Fruit fly (Drosophila melanogaster) whole organism, embryonic: ENCODE results near the gene CG10317.

ENCODE experiments used
- Atf3 ChIP-seq: fragments of 200-800 bp; sonication (Bioruptor generic); optimal IDR thresholded peaks from 3 replicates; lab custom pipeline; 2016; ENCODE audit warnings: missing biosample characterization, missing genetic modification characterization
- B-H2 ChIP-seq: fragments of 200-800 bp; sonication (Bioruptor generic); optimal IDR thresholded peaks from 2 replicates; lab custom pipeline; 2018; ENCODE audit warnings: missing biosample characterization, mild to moderate bottlenecking, missing genetic modification characterization
- CG10321 ChIP-seq: fragments of 200-800 bp; sonication (Bioruptor generic); IDR thresholded peaks from 2 replicates; pipeline ENCODE4 v1.3.6; 2022; ENCODE audit warnings: missing biosample characterization, missing genetic modification characterization
- CG10431 ChIP-seq: fragments of 200-800 bp; sonication (Bioruptor generic); optimal IDR thresholded peaks from 3 replicates; lab custom pipeline; 2018; ENCODE audit warnings: missing biosample characterization, mild to moderate bottlenecking, missing genetic modification characterization
- CG10543 ChIP-seq: fragments of 200-800 bp; sonication (Bioruptor generic); optimal IDR thresholded peaks from 3 replicates; lab custom pipeline; 2017; ENCODE audit warnings: missing biosample characterization, mild to moderate bottlenecking, missing genetic modification characterization, moderate library complexity
- CG10565 ChIP-seq: fragments of 200-800 bp; sonication (Bioruptor generic); optimal IDR thresholded peaks from 3 replicates; lab custom pipeline; 2016; ENCODE audit warnings: missing biosample characterization, mild to moderate bottlenecking, missing genetic modification characterization
- CG11093 ChIP-seq: fragments of 200-800 bp; sonication (Bioruptor generic); IDR thresholded peaks from 3 replicates; pipeline ENCODE4 v1.3.6; 2022; ENCODE audit warnings: missing biosample characterization, missing genetic modification characterization
- CG11723 ChIP-seq: fragments of 200-800 bp; sonication (Bioruptor generic); optimal IDR thresholded peaks from 2 replicates; lab custom pipeline; 2017; ENCODE audit warnings: missing biosample characterization, mild to moderate bottlenecking, missing genetic modification characterization
- CG13894 ChIP-seq: fragments of 200-800 bp; sonication (Bioruptor generic); optimal IDR thresholded peaks from 3 replicates; lab custom pipeline; 2018; ENCODE audit warnings: missing biosample characterization, mild to moderate bottlenecking, missing genetic modification characterization, moderate library complexity
- CG14050 ChIP-seq: fragments of 200-800 bp; sonication (Bioruptor generic); IDR thresholded peaks from 3 replicates; pipeline ENCODE4 v1.3.6; 2022; ENCODE audit warnings: missing biosample characterization, missing genetic modification characterization
- CG14441 ChIP-seq: fragments of 200-800 bp; sonication (Bioruptor generic); IDR thresholded peaks from 2 replicates; pipeline ENCODE4 v1.3.6; 2022; ENCODE audit warnings: missing biosample characterization, missing genetic modification characterization
- CG15601 ChIP-seq: fragments of 200-800 bp; sonication (Bioruptor generic); optimal IDR thresholded peaks from 3 replicates; lab custom pipeline; 2019; ENCODE audit warnings: missing biosample characterization, mild to moderate bottlenecking, missing genetic modification characterization, moderate library complexity
- CG18011 ChIP-seq: fragments of 200-800 bp; sonication (Bioruptor generic); optimal IDR thresholded peaks from 2 replicates; lab custom pipeline; 2017; ENCODE audit warnings: missing biosample characterization, missing genetic modification characterization, mild to moderate bottlenecking, moderate library complexity, missing genotype
- CG2116 ChIP-seq: fragments of 200-800 bp; sonication (Bioruptor generic); optimal IDR thresholded peaks from 3 replicates; lab custom pipeline; 2018; ENCODE audit warnings: missing biosample characterization, mild to moderate bottlenecking, missing genetic modification characterization
- CG2678 ChIP-seq: fragments of 200-800 bp; sonication (Bioruptor generic); optimal IDR thresholded peaks from 3 replicates; lab custom pipeline; 2019; ENCODE audit warnings: missing biosample characterization, mild to moderate bottlenecking, missing genetic modification characterization, moderate library complexity
- CG30431 ChIP-seq: fragments of 200-800 bp; sonication (Bioruptor generic); optimal IDR thresholded peaks from 2 replicates; lab custom pipeline; 2017; ENCODE audit warnings: missing biosample characterization, missing genetic modification characterization
- CG31388 ChIP-seq: fragments of 200-800 bp; sonication (Bioruptor generic); optimal IDR thresholded peaks from 2 replicates; lab custom pipeline; 2016; ENCODE audit warnings: missing biosample characterization, missing genetic modification characterization
- CG6254 ChIP-seq: fragments of 200-800 bp; sonication (Bioruptor generic); optimal IDR thresholded peaks from 3 replicates; lab custom pipeline; 2017; ENCODE audit warnings: mild to moderate bottlenecking, missing biosample characterization, missing genetic modification reagents, missing genetic modification characterization
- CG7987 ChIP-seq: fragments of 200-800 bp; sonication (Bioruptor generic); optimal IDR thresholded peaks from 2 replicates; lab custom pipeline; 2018; ENCODE audit warnings: missing biosample characterization, mild to moderate bottlenecking, missing genetic modification characterization, moderate library complexity
- CG9797 ChIP-seq: fragments of 200-800 bp; sonication (Bioruptor generic); optimal IDR thresholded peaks from 3 replicates; lab custom pipeline; 2018; ENCODE audit warnings: missing biosample characterization, mild to moderate bottlenecking, missing genetic modification characterization
- Dbx ChIP-seq: fragments of 200-800 bp; sonication (Bioruptor generic); IDR thresholded peaks from 3 replicates; pipeline ENCODE4 v1.3.6; 2022; ENCODE audit warnings: missing biosample characterization, missing genetic modification characterization
- Dek ChIP-seq: fragments of 200-800 bp; sonication (Bioruptor generic); optimal IDR thresholded peaks from 3 replicates; lab custom pipeline; 2019; ENCODE audit warnings: missing biosample characterization, mild to moderate bottlenecking, missing genetic modification characterization, moderate library complexity
- Dip2 ChIP-seq: fragments of 200-800 bp; sonication (Bioruptor generic); IDR thresholded peaks from 2 replicates; pipeline ENCODE4 v1.3.6; 2022; ENCODE audit warnings: missing biosample characterization, missing genetic modification characterization
- Doc3 ChIP-seq: fragments of 200-800 bp; sonication (Bioruptor generic); IDR thresholded peaks from 3 replicates; pipeline ENCODE4 v1.3.6; 2022; ENCODE audit warnings: missing biosample characterization, missing genetic modification characterization; ENCODE audit not compliant: partially characterized antibody
- Fer1 ChIP-seq: fragments of 200-800 bp; sonication (Bioruptor generic); optimal IDR thresholded peaks from 2 replicates; lab custom pipeline; 2017; ENCODE audit warnings: missing biosample characterization, mild to moderate bottlenecking, missing genetic modification characterization
- Hand ChIP-seq: fragments of 200-800 bp; sonication (Bioruptor generic); optimal IDR thresholded peaks from 2 replicates; lab custom pipeline; 2017; ENCODE audit warnings: mild to moderate bottlenecking, missing biosample characterization, missing genetic modification reagents, missing genetic modification characterization
- Hr39 ChIP-seq: fragments of >200 bp; optimal IDR thresholded peaks from 2 replicates; lab custom pipeline; 2017
- Lim3 ChIP-seq: fragments of 200-800 bp; sonication (Bioruptor generic); IDR thresholded peaks from 2 replicates; pipeline ENCODE4 v1.3.6; 2022; ENCODE audit warnings: missing biosample characterization, missing genetic modification characterization
- MBD-R2 ChIP-seq: fragments of 200-800 bp; sonication (Bioruptor generic); IDR thresholded peaks from 2 replicates; pipeline ENCODE4 v1.3.6; 2022; ENCODE audit warnings: missing biosample characterization, missing genetic modification characterization
- Meics ChIP-seq: fragments of 200-800 bp; sonication (Bioruptor generic); optimal IDR thresholded peaks from 2 replicates; lab custom pipeline; 2017; ENCODE audit warnings: missing biosample characterization, mild to moderate bottlenecking, missing genetic modification characterization
- Ptx1 ChIP-seq: fragments of 200-800 bp; sonication (Bioruptor generic); IDR thresholded peaks from 2 replicates; pipeline ENCODE4 v1.3.6; 2022; ENCODE audit warnings: missing biosample characterization, missing genetic modification characterization
- Rfx ChIP-seq: fragments of 200-800 bp; sonication (Bioruptor generic); IDR thresholded peaks from 2 replicates; pipeline ENCODE4 v1.3.6; 2022; ENCODE audit warnings: missing biosample characterization, missing genetic modification characterization
- Six4 ChIP-seq: fragments of 200-800 bp; sonication (Bioruptor generic); optimal IDR thresholded peaks from 2 replicates; lab custom pipeline; 2016; ENCODE audit warnings: missing biosample characterization, missing genetic modification characterization
- Vsx1 ChIP-seq: fragments of 200-800 bp; sonication (Bioruptor generic); optimal IDR thresholded peaks from 2 replicates; lab custom pipeline; 2017; ENCODE audit warnings: missing biosample characterization, mild to moderate bottlenecking, missing genetic modification characterization, missing genetic modification reagents
- cas ChIP-seq: fragments of 200-800 bp; sonication (Bioruptor generic); IDR thresholded peaks from 2 replicates; pipeline ENCODE4 v1.3.6; 2022; ENCODE audit warnings: missing biosample characterization, missing genetic modification characterization
- caup ChIP-seq: fragments of 200-800 bp; sonication (Bioruptor generic); optimal IDR thresholded peaks from 3 replicates; lab custom pipeline; 2017; ENCODE audit warnings: missing biosample characterization, mild to moderate bottlenecking, missing genetic modification characterization, moderate library complexity; ENCODE audit not compliant: severe bottlenecking
- croc ChIP-seq: fragments of 200-800 bp; sonication (Bioruptor generic); conservative IDR thresholded peaks from 3 replicates; pipeline ENCODE4 v1.3.6; 2022; ENCODE audit warnings: missing biosample characterization, missing genetic modification characterization
- crol ChIP-seq: fragments of 200-800 bp; sonication (Bioruptor generic); IDR thresholded peaks from 2 replicates; pipeline ENCODE4 v1.3.6; 2022; ENCODE audit warnings: missing biosample characterization, missing genetic modification characterization
- dmrt99B ChIP-seq: fragments of 200-800 bp; sonication (Bioruptor generic); optimal IDR thresholded peaks from 2 replicates; lab custom pipeline; 2018; ENCODE audit warnings: missing biosample characterization, mild to moderate bottlenecking, missing genetic modification characterization, moderate library complexity
- gcm2 ChIP-seq: fragments of 200-800 bp; sonication (Bioruptor generic); optimal IDR thresholded peaks from 2 replicates; lab custom pipeline; 2016; ENCODE audit warnings: missing biosample characterization, missing genetic modification characterization
- her ChIP-seq: fragments of 200-800 bp; sonication (Bioruptor generic); optimal IDR thresholded peaks from 2 replicates; lab custom pipeline; 2016; ENCODE audit warnings: missing biosample characterization, missing genetic modification characterization
- hkb ChIP-seq, 2 experiments: fragments of 200-800 bp in 1 of 2; fragments of >200 bp in 1 of 2; sonication (Bioruptor generic) in 1 of 2; IDR thresholded peaks in 1 of 2; optimal IDR thresholded peaks in 1 of 2; 2 replicates each; pipeline versions ENCODE4 v1.3.6 to Lab custom; 2017 to 2022; ENCODE audit warnings: missing biosample characterization in 1 of 2, missing genetic modification characterization in 1 of 2
- jigr1 ChIP-seq: fragments of 200-800 bp; sonication (Bioruptor generic); IDR thresholded peaks from 3 replicates; pipeline ENCODE4 v1.3.6; 2022; ENCODE audit warnings: missing biosample characterization, missing genetic modification characterization
- kah ChIP-seq: fragments of 200-800 bp; sonication (Bioruptor generic); optimal IDR thresholded peaks from 2 replicates; lab custom pipeline; 2018; ENCODE audit warnings: missing biosample characterization, mild to moderate bottlenecking, missing genetic modification characterization
- ken ChIP-seq: fragments of 200-800 bp; sonication (Bioruptor generic); IDR thresholded peaks from 3 replicates; pipeline ENCODE4 v1.3.6; 2022; ENCODE audit warnings: missing biosample characterization, missing genetic modification characterization
- lov ChIP-seq, 2 experiments: fragments of 200-800 bp in 1 of 2; fragments of >200 bp in 1 of 2; sonication (Bioruptor generic) in 1 of 2; IDR thresholded peaks in 1 of 2; optimal IDR thresholded peaks in 1 of 2; 2 replicates in 1 of 2; 3 replicates in 1 of 2; pipeline versions ENCODE4 v1.3.6 to Lab custom; 2017 to 2022; ENCODE audit warnings: missing biosample characterization in 1 of 2, missing genetic modification characterization in 1 of 2
- row ChIP-seq: fragments of 200-800 bp; sonication (Bioruptor generic); IDR thresholded peaks from 3 replicates; pipeline ENCODE4 v1.3.6; 2022; ENCODE audit warnings: missing biosample characterization, missing genetic modification characterization
- sqz ChIP-seq: fragments of 200-800 bp; sonication (Bioruptor generic); optimal IDR thresholded peaks from 3 replicates; lab custom pipeline; 2018; ENCODE audit warnings: missing biosample characterization, mild to moderate bottlenecking, missing genetic modification characterization
- tap ChIP-seq: fragments of 200-800 bp; optimal IDR thresholded peaks from 3 replicates; lab custom pipeline; 2019; ENCODE audit warnings: missing biosample characterization, mild to moderate bottlenecking, missing genetic modification characterization, moderate library complexity

Gene CG10317

DNA sequence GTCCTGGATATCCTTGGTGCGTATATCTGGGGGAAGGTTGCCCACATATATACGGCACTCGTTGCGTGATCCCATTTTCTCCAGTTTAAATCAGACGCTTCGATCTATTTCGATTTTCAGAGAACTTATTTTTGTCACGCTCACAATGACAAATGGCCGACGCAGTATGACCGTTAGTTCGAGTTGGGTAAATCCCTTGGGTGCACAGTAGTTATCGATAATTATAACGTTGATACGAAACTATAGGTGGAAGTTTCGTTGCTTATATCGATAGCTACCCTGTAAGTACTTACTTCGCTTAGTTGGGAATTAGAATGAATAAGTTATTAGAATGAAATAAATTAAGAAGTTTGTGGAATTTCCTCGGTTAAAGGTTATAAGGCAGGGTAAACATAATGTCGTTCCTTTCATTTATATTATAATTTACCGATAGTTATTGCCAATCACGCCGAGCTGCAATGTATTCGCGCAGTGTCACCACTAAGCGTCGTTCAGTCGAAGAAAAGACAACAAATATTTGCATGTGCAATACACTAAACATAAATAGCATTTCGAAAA is 28.4 kb downstream of the CG10317 start, which contains the start of the genes SF2 and pad (continued):
- peak; percentile 71 for TF ChIP-seq CG13894 (tag; lab: Kevin White, UChicago)
- TF ChIP-seq MBD-R2 (GFP tag; lab: Robert Waterston, UW) = peak; percentile 74
- peak; percentile 89 for TF ChIP-seq CG10543 (GFP tag; lab: Kevin White, UChicago)
- no peak for TF ChIP-seq kah (GFP tag; lab: Kevin White, UChicago)
- peak; percentile 95 for TF ChIP-seq Doc3
- no peak for TF ChIP-seq CG10565 (GFP tag; lab: Kevin White, UChicago)
- peak; percentile 63 for TF ChIP-seq croc
- TF ChIP-seq Six4 (GFP tag; lab: Kevin White, UChicago) = peak; percentile 65
- peak; percentile 23 for TF ChIP-seq sqz (GFP tag; lab: Kevin White, UChicago)
- TF ChIP-seq CG30431 (GFP tag; lab: Kevin White, UChicago) = peak; percentile 2
- TF ChIP-seq Dek = peak; percentile 68
- no peak for TF ChIP-seq tap (tag; lab: Kevin White, UChicago)
- peak; percentile 15; the same call in 1 of the 3 replicates for TF ChIP-seq CG14050 (GFP tag; lab: Robert Waterston, UW)
- TF ChIP-seq Fer1 = peak; percentile 78
- no peak for TF ChIP-seq Dip2 (GFP tag; lab: Robert Waterston, UW)
- peak; percentile 76 for TF ChIP-seq CG15601 (tag; lab: Kevin White, UChicago)
- peak; percentile 10 for TF ChIP-seq CG10431 (GFP tag; lab: Kevin White, UChicago)
- no peak for TF ChIP-seq crol
- peak; percentile 83 for TF ChIP-seq CG2678
- TF ChIP-seq CG9797 (GFP tag; lab: Kevin White, UChicago) = peak; percentile 89
- no peak for TF ChIP-seq lov (optimal IDR thresholded peaks at IDR 0.05; lab: Kevin White, UChicago)
- no peak for TF ChIP-seq lov (GFP tag; IDR thresholded peaks at IDR 0.05; lab: Robert Waterston, UW)
- peak; percentile 86 for TF ChIP-seq Dbx (GFP tag; lab: Robert Waterston, UW)
- TF ChIP-seq caup (GFP tag; lab: Kevin White, UChicago) = peak; percentile 69
- TF ChIP-seq jigr1 (GFP tag; lab: Robert Waterston, UW) = no peak; the same call in 2 of the 3 replicates
- TF ChIP-seq CG31388 (GFP tag; lab: Kevin White, UChicago) = peak; percentile 46
- TF ChIP-seq Atf3 = peak; percentile 79
- TF ChIP-seq Vsx1 = peak; percentile 61
- peak; percentile 42 for TF ChIP-seq Hand (GFP tag; lab: Kevin White, UChicago)
- peak; percentile 41 for TF ChIP-seq CG6254 (GFP tag; lab: Kevin White, UChicago)
- no peak for TF ChIP-seq her (GFP tag; lab: Kevin White, UChicago)
- peak; percentile 76 for TF ChIP-seq Meics
- no peak; the same call in 2 of the 3 replicates for TF ChIP-seq CG11093
- peak; percentile 54 for TF ChIP-seq CG11723
- peak; percentile 63 for TF ChIP-seq CG18011
- TF ChIP-seq CG10321 (GFP tag; lab: Robert Waterston, UW) = no peak
- peak; percentile 84 for TF ChIP-seq B-H2 (GFP tag; lab: Kevin White, UChicago)
- peak; percentile 81 for TF ChIP-seq Ptx1 (GFP tag; lab: Robert Waterston, UW)
- TF ChIP-seq Hr39 (lab: Kevin White, UChicago) = no peak
- peak; percentile 82 for TF ChIP-seq Rfx
- TF ChIP-seq ken (GFP tag; lab: Robert Waterston, UW) = peak; percentile 55; the same call in 1 of the 3 replicates
- no peak for TF ChIP-seq CG7987 (GFP tag; lab: Kevin White, UChicago)
- no peak for TF ChIP-seq cas (GFP tag; lab: Robert Waterston, UW)
- TF ChIP-seq CG14441 (GFP tag; lab: Robert Waterston, UW) = peak; percentile 70
- peak; percentile 55 for TF ChIP-seq gcm2
- peak; percentile 95 for TF ChIP-seq CG2116
- TF ChIP-seq row (GFP tag; lab: Robert Waterston, UW) = peak; percentile 97
- no peak for TF ChIP-seq hkb (optimal IDR thresholded peaks at IDR 0.05; lab: Kevin White, UChicago)
- peak; percentile 51 for TF ChIP-seq hkb (GFP tag; IDR thresholded peaks at IDR 0.05; lab: Robert Waterston, UW)
- peak; percentile 69 for TF ChIP-seq dmrt99B (tag; lab: Kevin White, UChicago)
- TF ChIP-seq Lim3 (GFP tag; lab: Robert Waterston, UW) = no peak
